Fruit fly (Drosophila melanogaster) whole organism, adult: ENCODE results near the gene CG18666.

Source experiments
- CG12768 ChIP-seq: fragments of 200-800 bp; sonication (Bioruptor generic); optimal IDR thresholded peaks from 2 replicates; lab custom pipeline; 2017; ENCODE audit warnings: missing biosample characterization, missing genetic modification characterization, mild to moderate bottlenecking, moderate library complexity, missing genetic modification reagents
- CG14711 ChIP-seq: fragments of 200-800 bp; sonication (Bioruptor generic); optimal IDR thresholded peaks from 2 replicates; lab custom pipeline; 2018; ENCODE audit warnings: missing biosample characterization, mild to moderate bottlenecking, missing genetic modification characterization, moderate library complexity
- CG5204 ChIP-seq: fragments of 200-800 bp; sonication (Bioruptor generic); optimal IDR thresholded peaks from 2 replicates; lab custom pipeline; 2016; ENCODE audit warnings: missing biosample characterization, missing genetic modification characterization
- CG7045 ChIP-seq: fragments of 200-800 bp; sonication (Bioruptor generic); optimal IDR thresholded peaks from 2 replicates; lab custom pipeline; 2017; ENCODE audit warnings: missing biosample characterization, mild to moderate bottlenecking, missing genetic modification characterization
- CG7101 ChIP-seq: fragments of 200-800 bp; sonication (Bioruptor generic); optimal IDR thresholded peaks from 2 replicates; lab custom pipeline; 2018; ENCODE audit warnings: missing biosample characterization, mild to moderate bottlenecking, missing genetic modification characterization, moderate library complexity
- Clk ChIP-seq: fragments of 200-800 bp; sonication (Bioruptor generic); optimal IDR thresholded peaks from 2 replicates; lab custom pipeline; 2017; ENCODE audit warnings: missing biosample characterization, missing genetic modification characterization
- Hr96 ChIP-seq: fragments of 200-800 bp; sonication (Bioruptor generic); optimal IDR thresholded peaks from 2 replicates; lab custom pipeline; 2016; ENCODE audit warnings: missing biosample characterization, missing genetic modification characterization
- Mnt ChIP-seq: fragments of 200-800 bp; sonication (Bioruptor generic); optimal IDR thresholded peaks from 2 replicates; lab custom pipeline; 2016; ENCODE audit warnings: missing biosample characterization, mild to moderate bottlenecking, missing genetic modification characterization
- bab1 ChIP-seq: fragments of 200-800 bp; sonication (Bioruptor generic); optimal IDR thresholded peaks from 3 replicates; lab custom pipeline; 2019; ENCODE audit warnings: missing biosample characterization, mild to moderate bottlenecking, missing genetic modification characterization, moderate library complexity
- cic ChIP-seq: fragments of 200-800 bp; sonication (Bioruptor generic); optimal IDR thresholded peaks from 2 replicates; lab custom pipeline; 2017; ENCODE audit warnings: missing biosample characterization, mild to moderate bottlenecking, missing genetic modification characterization, moderate library complexity
- kay ChIP-seq: fragments of 200-800 bp; sonication (Bioruptor generic); peaks from one replicate; lab custom pipeline; 2016; ENCODE audit warnings: missing biosample characterization, missing genetic modification characterization, borderline replicate concordance
- ovo ChIP-seq: fragments of 200-800 bp; sonication (Bioruptor generic); optimal IDR thresholded peaks from 2 replicates; lab custom pipeline; 2016; ENCODE audit warnings: missing biosample characterization, missing genetic modification characterization
- pad ChIP-seq: fragments of 200-800 bp; sonication (Bioruptor generic); optimal IDR thresholded peaks from 3 replicates; lab custom pipeline; 2017; ENCODE audit warnings: missing biosample characterization, missing genetic modification characterization, mild to moderate bottlenecking, moderate library complexity, missing genetic modification reagents

DNA sequence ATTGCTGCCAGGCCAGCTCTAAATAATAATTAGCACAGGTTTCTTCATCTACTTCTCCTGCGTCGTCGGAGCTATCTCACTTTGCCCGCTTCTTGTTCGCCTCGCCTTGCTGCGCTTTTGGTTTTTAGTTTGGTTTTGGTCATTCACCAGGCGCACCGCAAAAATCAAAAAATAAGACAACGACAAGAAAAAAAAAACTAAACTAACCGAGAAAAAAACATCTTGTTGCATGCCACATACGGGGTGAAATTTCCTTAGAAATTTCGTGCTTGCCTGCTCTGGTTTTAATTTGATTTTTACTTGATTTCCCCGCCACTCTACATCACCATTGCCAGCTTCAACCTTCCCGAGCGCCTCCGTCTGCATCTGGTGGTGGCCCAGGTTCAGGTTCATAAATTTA lies 7.2 kb downstream of the CG18666 start:
- TF ChIP-seq CG5204 (GFP tag; lab: Kevin White, UChicago): no peak
- no peak for TF ChIP-seq pad (GFP tag; lab: Kevin White, UChicago)
- TF ChIP-seq bab1 (GFP tag; lab: Kevin White, UChicago): no peak
- no peak for TF ChIP-seq CG7045 (GFP tag; lab: Kevin White, UChicago)
- no peak for TF ChIP-seq ovo (GFP tag; lab: Kevin White, UChicago)
- TF ChIP-seq Clk (GFP tag; lab: Kevin White, UChicago): no peak
- no peak for TF ChIP-seq Mnt (GFP tag; lab: Kevin White, UChicago)
- no peak for TF ChIP-seq CG14711
- no peak for TF ChIP-seq kay (GFP tag; lab: Kevin White, UChicago)
- no peak for TF ChIP-seq cic (GFP tag; lab: Kevin White, UChicago)
- TF ChIP-seq Hr96: no peak
- TF ChIP-seq CG12768 (GFP tag; lab: Kevin White, UChicago): no peak
- TF ChIP-seq CG7101 (tag; lab: Kevin White, UChicago): no peak
